Fruit fly (Drosophila melanogaster): Measurements from ENCODE around the gene CG14417.

Gene CG14417

dm6 chrX:2912581-2912980 is 36.2 kb upstream of the CG14417 start (continued):
- TF ChIP-seq Mes4 (GFP tag; optimal IDR thresholded peaks at IDR 0.05) (no peak), CG1024 (GFP tag; IDR thresholded peaks at IDR 0.05) (no peak), Deaf1 (tag; optimal IDR thresholded peaks at IDR 0.05) (no peak), ap (GFP tag; IDR thresholded peaks at IDR 0.05) (no peak), Hr39 (optimal IDR thresholded peaks at IDR 0.05) (no peak), CG7556 (GFP tag; optimal IDR thresholded peaks at IDR 0.05) (no peak), CG3847 (GFP tag; IDR thresholded peaks at IDR 0.05) (no peak), az2 (GFP tag; optimal IDR thresholded peaks at IDR 0.05) (no peak), CG8478 (optimal IDR thresholded peaks at IDR 0.05) (no peak), Dll (GFP tag; IDR thresholded peaks at IDR 0.05; ENCODE audit: partially characterized antibody) (no peak), insv (GFP tag; optimal IDR thresholded peaks at IDR 0.05) (no peak), CG33557 (GFP tag; optimal IDR thresholded peaks at IDR 0.05) (no peak), nmo (GFP tag; optimal IDR thresholded peaks at IDR 0.05) (no peak), CG3995 (GFP tag; optimal IDR thresholded peaks at IDR 0.05) (no peak), CG9609 (GFP tag; optimal IDR thresholded peaks at IDR 0.05) (no peak), Antp (GFP tag; optimal IDR thresholded peaks at IDR 0.05) (no peak), trem (tag; optimal IDR thresholded peaks at IDR 0.05) (no peak), toy (GFP tag; IDR thresholded peaks at IDR 0.05) (no peak), CG11696 (GFP tag; IDR thresholded peaks at IDR 0.05) (no peak), CHES-1-like (GFP tag; optimal IDR thresholded peaks at IDR 0.05) (no peak), nerfin-2 (GFP tag; IDR thresholded peaks at IDR 0.05; ENCODE audit: partially characterized antibody) (no peak), fd64A (GFP tag; optimal IDR thresholded peaks at IDR 0.05) (no peak), CG17912 (GFP tag; optimal IDR thresholded peaks at IDR 0.05) (no peak), CG4328 (GFP tag; optimal IDR thresholded peaks at IDR 0.05) (no peak), PHDP (tag; optimal IDR thresholded peaks at IDR 0.05) (no peak), dm (GFP tag; optimal IDR thresholded peaks at IDR 0.05) (no peak)

- no peak for TF ChIP-seq odd (GFP tag; optimal IDR thresholded peaks at IDR 0.05)
- TF ChIP-seq CG4854 (GFP tag; optimal IDR thresholded peaks at IDR 0.05), result no peak
- no peak for TF ChIP-seq Stat92E (GFP tag; optimal IDR thresholded peaks at IDR 0.05)
- TF ChIP-seq abd-A (tag; optimal IDR thresholded peaks at IDR 0.05), result no peak
- TF ChIP-seq pho (GFP tag; optimal IDR thresholded peaks at IDR 0.05), result no peak
- no peak for TF ChIP-seq exex (tag; optimal IDR thresholded peaks at IDR 0.05)
- TF ChIP-seq phol (tag; optimal IDR thresholded peaks at IDR 0.05), result peak; percentile 5
- no peak for TF ChIP-seq CG4328 (GFP tag; optimal IDR thresholded peaks at IDR 0.05)
- TF ChIP-seq crol (GFP tag; IDR thresholded peaks at IDR 0.05), result peak; percentile 28; the same call in 1 of the 2 replicates
- no peak for TF ChIP-seq Max (GFP tag; optimal IDR thresholded peaks at IDR 0.05)
- no peak for TF ChIP-seq CG42726 (GFP tag; IDR thresholded peaks at IDR 0.05; ENCODE audit: partially characterized antibody)
- TF ChIP-seq CG4820 (GFP tag; optimal IDR thresholded peaks at IDR 0.05), result no peak
- TF ChIP-seq sima (GFP tag; optimal IDR thresholded peaks at IDR 0.05), result no peak
- TF ChIP-seq ranshi (GFP tag; IDR thresholded peaks at IDR 0.05), result peak; percentile 42; the same call in 1 of the 2 replicates
- TF ChIP-seq CG14710 (tag; optimal IDR thresholded peaks at IDR 0.05), result no peak
- TF ChIP-seq Rfx (GFP tag; IDR thresholded peaks at IDR 0.05), result 0 out of 2 replicates have a peak, but pooled peaks have one; percentile 15
- no peak for TF ChIP-seq knrl (GFP tag; IDR thresholded peaks at IDR 0.05; ENCODE audit: partially characterized antibody)
- TF ChIP-seq CG8944 (GFP tag; optimal IDR thresholded peaks at IDR 0.05), result no peak
- TF ChIP-seq nom (GFP tag; optimal IDR thresholded peaks at IDR 0.05), result no peak
- peak; percentile 11 for TF ChIP-seq CG10979 (tag; optimal IDR thresholded peaks at IDR 0.05)
- peak; percentile 49 for TF ChIP-seq Sox102F (GFP tag; optimal IDR thresholded peaks at IDR 0.05)
- no peak for TF ChIP-seq CG30431 (GFP tag; optimal IDR thresholded peaks at IDR 0.05)
- no peak for TF ChIP-seq Dll (GFP tag; IDR thresholded peaks at IDR 0.05; ENCODE audit: partially characterized antibody)
- TF ChIP-seq CG11093 (GFP tag; IDR thresholded peaks at IDR 0.05), result 0 out of 3 replicates have a peak, but pooled peaks have one; percentile 40
- no peak for TF ChIP-seq CG10267 (tag; optimal IDR thresholded peaks at IDR 0.05)
- TF ChIP-seq gsb-n (tag; optimal IDR thresholded peaks at IDR 0.05), result no peak
Observed at dm6 chrX:2907105-2907694, 30.9 kb upstream of the CG14417 start.
